Worm (Caenorhabditis elegans) whole organism, L2 larva: Measurements from ENCODE around the gene nog-1.
A peak's percentile ranks its signal among the peaks of the same experiment; 100 is the strongest.

Experiments
- C34F6.9 ChIP-seq: fragments of 150-350 bp; optimal IDR thresholded peaks from 2 replicates; lab custom pipeline; 2014; ENCODE audit warnings: missing biosample characterization, missing genetic modification characterization
- F13H6.1 ChIP-seq: sonication (generic microtip); optimal IDR thresholded peaks from 2 replicates; lab custom pipeline; 2016; ENCODE audit warnings: missing genetic modification characterization, missing compliant biosample characterization
- R02D3.7 ChIP-seq: fragments of 150-350 bp; optimal IDR thresholded peaks from 2 replicates; lab custom pipeline; 2014; ENCODE audit warnings: missing biosample characterization, missing genetic modification characterization
- alr-1 ChIP-seq: fragments of 150-350 bp; optimal IDR thresholded peaks from 2 replicates; lab custom pipeline; 2014; ENCODE audit warnings: missing biosample characterization, missing genetic modification characterization
- aly-2 ChIP-seq: fragments of 150-350 bp; optimal IDR thresholded peaks from 2 replicates; lab custom pipeline; 2014; ENCODE audit warnings: missing biosample characterization, missing genetic modification characterization
- ama-1 ChIP-seq: fragments of 150-350 bp; optimal IDR thresholded peaks from 2 replicates; lab custom pipeline; 2018; ENCODE audit warnings: inconsistent platforms
- ceh-16 ChIP-seq: fragments of 150-350 bp; optimal IDR thresholded peaks from 2 replicates; lab custom pipeline; 2014; ENCODE audit warnings: missing biosample characterization, missing genetic modification characterization
- ceh-82 ChIP-seq: fragments of 150-350 bp; optimal IDR thresholded peaks from 2 replicates; lab custom pipeline; 2014; ENCODE audit warnings: missing biosample characterization, missing genetic modification characterization
- crh-2 ChIP-seq: sonication (generic microtip); optimal IDR thresholded peaks from 2 replicates; lab custom pipeline; 2017; ENCODE audit warnings: missing biosample characterization, missing genetic modification characterization
- dmd-4 ChIP-seq: sonication (generic microtip); optimal IDR thresholded peaks from 2 replicates; lab custom pipeline; 2017; ENCODE audit warnings: missing biosample characterization, missing genetic modification characterization
- egl-27 ChIP-seq: sonication (generic microtip); optimal IDR thresholded peaks from 3 replicates; lab custom pipeline; 2017; ENCODE audit warnings: missing biosample characterization, missing genetic modification reagents, missing genetic modification characterization
- elt-1 ChIP-seq: fragments of 150-350 bp; optimal IDR thresholded peaks from 2 replicates; lab custom pipeline; 2014; ENCODE audit warnings: missing biosample characterization, missing genetic modification characterization
- elt-3 ChIP-seq: sonication (generic microtip); optimal IDR thresholded peaks from 2 replicates; lab custom pipeline; 2017; ENCODE audit warnings: missing biosample characterization, missing genetic modification characterization
- fos-1 ChIP-seq: fragments of 150-350 bp; optimal IDR thresholded peaks from 2 replicates; lab custom pipeline; 2014; ENCODE audit warnings: missing biosample characterization, missing genetic modification characterization
- gmeb-1 ChIP-seq: fragments of 150-350 bp; optimal IDR thresholded peaks from 2 replicates; lab custom pipeline; 2014; ENCODE audit warnings: missing biosample characterization, missing genetic modification characterization
- lin-13 ChIP-seq: fragments of 150-350 bp; optimal IDR thresholded peaks from 2 replicates; lab custom pipeline; 2014; ENCODE audit warnings: missing biosample characterization, missing genetic modification reagents, missing genetic modification characterization
- lin-39 ChIP-seq: fragments of 150-350 bp; optimal IDR thresholded peaks from 2 replicates; lab custom pipeline; 2014; ENCODE audit warnings: missing biosample characterization, missing genetic modification reagents, missing genetic modification characterization
- lsy-2 ChIP-seq, 2 experiments: fragments of 150-350 bp in 1 of 2; sonication (generic microtip) in 1 of 2; optimal IDR thresholded peaks; 2 replicates each; lab custom pipeline; 2014 to 2017; ENCODE audit warnings: missing biosample characterization in 2 of 2, missing genetic modification characterization in 2 of 2
- mdl-1 ChIP-seq, 2 experiments: fragments of 150-350 bp in 1 of 2; sonication (generic microtip) in 1 of 2; optimal IDR thresholded peaks; 2 replicates each; lab custom pipeline; 2017; ENCODE audit warnings: missing biosample characterization in 2 of 2, missing genetic modification characterization in 2 of 2
- nhr-10 ChIP-seq: sonication (generic microtip); optimal IDR thresholded peaks from 2 replicates; lab custom pipeline; 2017; ENCODE audit warnings: missing biosample characterization, missing genetic modification characterization
- nhr-11 ChIP-seq: fragments of 150-350 bp; optimal IDR thresholded peaks from 2 replicates; lab custom pipeline; 2014; ENCODE audit warnings: missing biosample characterization, missing genetic modification characterization
- nhr-12 ChIP-seq: fragments of 150-350 bp; optimal IDR thresholded peaks from 2 replicates; lab custom pipeline; 2014; ENCODE audit warnings: missing biosample characterization, missing genetic modification characterization
- nhr-129 ChIP-seq: fragments of 150-350 bp; optimal IDR thresholded peaks from 2 replicates; lab custom pipeline; 2014; ENCODE audit warnings: missing biosample characterization, missing genetic modification characterization
- nhr-21 ChIP-seq: fragments of 150-350 bp; optimal IDR thresholded peaks from 2 replicates; lab custom pipeline; 2014; ENCODE audit warnings: missing biosample characterization, missing genetic modification characterization
- nhr-23 ChIP-seq: fragments of 150-350 bp; optimal IDR thresholded peaks from 2 replicates; lab custom pipeline; 2014; ENCODE audit warnings: missing biosample characterization, missing genetic modification reagents, missing genetic modification characterization
- nhr-237 ChIP-seq: fragments of 150-350 bp; optimal IDR thresholded peaks from 2 replicates; lab custom pipeline; 2014; ENCODE audit warnings: missing biosample characterization, missing genetic modification characterization
- nhr-25 ChIP-seq: fragments of 150-350 bp; sonication (generic microtip); optimal IDR thresholded peaks from 3 replicates; lab custom pipeline; 2014; ENCODE audit warnings: missing biosample characterization, missing genetic modification characterization
- nhr-6 ChIP-seq: fragments of 150-350 bp; optimal IDR thresholded peaks from 2 replicates; lab custom pipeline; 2014; ENCODE audit warnings: missing biosample characterization, missing genetic modification characterization
- sem-4 ChIP-seq: fragments of 150-350 bp; optimal IDR thresholded peaks from 2 replicates; lab custom pipeline; 2014; ENCODE audit warnings: missing biosample characterization, missing genetic modification reagents, missing genetic modification characterization
- skn-1 ChIP-seq: sonication (generic microtip); optimal IDR thresholded peaks from 2 replicates; lab custom pipeline; 2017; ENCODE audit warnings: missing biosample characterization, missing genetic modification characterization
- sma-3 ChIP-seq: sonication (generic microtip); optimal IDR thresholded peaks from 2 replicates; lab custom pipeline; 2016; ENCODE audit warnings: missing genetic modification reagents, missing genetic modification characterization, missing compliant biosample characterization
- sma-9 ChIP-seq, 2 experiments: fragments of 150-350 bp in 1 of 2; sonication (generic microtip) in 1 of 2; optimal IDR thresholded peaks; 2 replicates each; lab custom pipeline; 2014 to 2016; ENCODE audit warnings: missing genetic modification characterization in 2 of 2, mild to moderate bottlenecking in 1 of 2, missing biosample characterization in 1 of 2, missing compliant biosample characterization in 1 of 2, missing genetic modification reagents in 1 of 2, moderate library complexity in 1 of 2
- snpc-4 ChIP-seq: fragments of 150-350 bp; optimal IDR thresholded peaks from 2 replicates; lab custom pipeline; 2014; ENCODE audit warnings: missing biosample characterization, missing genetic modification characterization
- unc-55 ChIP-seq: fragments of 150-350 bp; sonication (generic microtip); optimal IDR thresholded peaks from 3 replicates; lab custom pipeline; 2014; ENCODE audit warnings: missing biosample characterization, missing genetic modification reagents, missing genetic modification characterization
- unc-62 ChIP-seq: fragments of 150-350 bp; optimal IDR thresholded peaks from 2 replicates; lab custom pipeline; 2014; ENCODE audit warnings: missing biosample characterization, missing genetic modification reagents, missing genetic modification characterization
- zag-1 ChIP-seq: fragments of 150-350 bp; optimal IDR thresholded peaks from 2 replicates; lab custom pipeline; 2014; ENCODE audit warnings: missing biosample characterization, missing genetic modification characterization
- ztf-1 ChIP-seq: fragments of 200-800 bp; sonication (Bioruptor generic); conservative IDR thresholded peaks from 2 replicates; pipeline ENCODE4 v1.3.6; 2022; ENCODE audit warnings: missing genetic modification characterization, missing compliant biosample characterization
- ztf-11 ChIP-seq: sonication (generic microtip); optimal IDR thresholded peaks from 2 replicates; lab custom pipeline; 2017; ENCODE audit warnings: missing biosample characterization, missing genetic modification characterization
- ztf-4 ChIP-seq: fragments of 150-350 bp; optimal IDR thresholded peaks from 2 replicates; lab custom pipeline; 2014; ENCODE audit warnings: missing biosample characterization, missing genetic modification characterization

The nog-1 gene

ce11 chrIV:425052-425451 lies 31.4 kb downstream of the nog-1 start, which contains the start of gene daf-18:
Gene daf-18 (minus strand): TSS chrIV:425177.
- no peak for TF ChIP-seq F13H6.1 (tag; lab: Kevin White, UChicago)
- no peak for TF ChIP-seq nhr-11 (tag; lab: Kevin White, UChicago)
- no peak for TF ChIP-seq dmd-4
- TF ChIP-seq egl-27 (tag; lab: Kevin White, UChicago), result no peak
- no peak for TF ChIP-seq lin-39
- TF ChIP-seq elt-3 (tag; lab: Kevin White, UChicago), result no peak
- no peak for TF ChIP-seq C34F6.9 (tag; lab: Kevin White, UChicago)
- no peak for TF ChIP-seq mdl-1 (tag; optimal IDR thresholded peaks at IDR 0.05; lab: Kevin White, UChicago)
- TF ChIP-seq sma-3 (GFP tag; lab: Kevin White, UChicago), result no peak
- TF ChIP-seq nhr-10 (tag; lab: Kevin White, UChicago), result no peak
- TF ChIP-seq sem-4 (tag; lab: Kevin White, UChicago), result no peak
- TF ChIP-seq ztf-11 (tag; lab: Kevin White, UChicago), result no peak
- no peak for TF ChIP-seq nhr-237
- no peak for TF ChIP-seq snpc-4
- no peak for TF ChIP-seq zag-1 (tag; lab: Kevin White, UChicago)
- no peak for TF ChIP-seq alr-1 (tag; lab: Kevin White, UChicago)
- no peak for TF ChIP-seq ceh-16 (tag; lab: Kevin White, UChicago)
- no peak for TF ChIP-seq nhr-12 (tag; lab: Kevin White, UChicago)
- TF ChIP-seq nhr-129 (tag; lab: Kevin White, UChicago), result no peak

ce11 chrIV:425546-425945 lies 31.9 kb downstream of the nog-1 start:
- TF ChIP-seq aly-2 (tag; lab: Kevin White, UChicago) (no peak), lin-13 (peak; percentile 41), ztf-4 (tag; lab: Kevin White, UChicago) (peak; percentile 6), nhr-129 (tag; lab: Kevin White, UChicago) (peak; percentile 38), elt-1 (tag; lab: Kevin White, UChicago) (no peak), nhr-21 (tag; lab: Kevin White, UChicago) (no peak), sem-4 (tag; lab: Kevin White, UChicago) (no peak), nhr-23 (tag; lab: Kevin White, UChicago) (no peak), crh-2 (tag; lab: Kevin White, UChicago) (peak; percentile 22), nhr-10 (tag; lab: Kevin White, UChicago) (no peak), skn-1 (tag; lab: Kevin White, UChicago) (no peak), zag-1 (tag; lab: Kevin White, UChicago) (no peak), sma-3 (GFP tag; lab: Kevin White, UChicago) (no peak), unc-55 (GFP tag; lab: Kevin White, UChicago) (peak; percentile 66), egl-27 (tag; lab: Kevin White, UChicago) (no peak), lin-39 (no peak), unc-62 (GFP tag; lab: Kevin White, UChicago) (no peak), dmd-4 (no peak), elt-3 (tag; lab: Kevin White, UChicago) (no peak), nhr-237 (no peak), ama-1 (lab: Kevin White, UChicago) (no peak), lsy-2 (tag; optimal IDR thresholded peaks at IDR 0.05; lab: Kevin White, UChicago) (peak in 1 of 2 experiments; percentile 67), F13H6.1 (tag; lab: Kevin White, UChicago) (no peak), fos-1 (tag; lab: Kevin White, UChicago) (no peak), C34F6.9 (tag; lab: Kevin White, UChicago) (peak; percentile 59), snpc-4 (peak; percentile 5), ztf-1 (no peak), nhr-6 (tag; lab: Kevin White, UChicago) (no peak), nhr-25 (tag; lab: Kevin White, UChicago) (no peak), mdl-1 (tag; optimal IDR thresholded peaks at IDR 0.05; lab: Kevin White, UChicago) (no peak), sma-9 (GFP tag; optimal IDR thresholded peaks at IDR 0.05; lab: Kevin White, UChicago) (no peak), sma-9 (tag; optimal IDR thresholded peaks at IDR 0.05; lab: Kevin White, UChicago) (no peak), ceh-82 (no peak), gmeb-1 (tag; lab: Kevin White, UChicago) (peak; percentile 52)

- no peak for TF ChIP-seq nhr-21 (tag; lab: Kevin White, UChicago)
- TF ChIP-seq aly-2 (tag; lab: Kevin White, UChicago), result no peak
- no peak for TF ChIP-seq lsy-2 (tag; optimal IDR thresholded peaks at IDR 0.05; lab: Kevin White, UChicago)
- TF ChIP-seq nhr-6 (tag; lab: Kevin White, UChicago), result no peak
- no peak for TF ChIP-seq R02D3.7 (tag; lab: Kevin White, UChicago)
- TF ChIP-seq egl-27 (tag; lab: Kevin White, UChicago), result no peak
- TF ChIP-seq F13H6.1 (tag; lab: Kevin White, UChicago), result no peak
- no peak for TF ChIP-seq nhr-237
- no peak for TF ChIP-seq zag-1 (tag; lab: Kevin White, UChicago)
- TF ChIP-seq nhr-11 (tag; lab: Kevin White, UChicago), result no peak
- no peak for TF ChIP-seq fos-1 (tag; lab: Kevin White, UChicago)
- TF ChIP-seq lin-13, result no peak
- TF ChIP-seq ceh-16 (tag; lab: Kevin White, UChicago), result no peak
- TF ChIP-seq, all 48 proteins: peak for 0
These were observed 32.3 kb downstream of the nog-1 start, which contains the start of gene garr-1 for ce11 chrIV:425995-426394. Gene garr-1 (plus strand): TSS chrIV:426168.
